Worm (Caenorhabditis elegans): ENCODE results near the gene ZK836.3.

- TF ChIP-seq fkh-10 (GFP tag; optimal IDR thresholded peaks at IDR 0.05) (no peak), ztf-11 (tag; optimal IDR thresholded peaks at IDR 0.05) (no peak), nhr-28 (tag; optimal IDR thresholded peaks at IDR 0.05) (no peak), egl-27 (tag; optimal IDR thresholded peaks at IDR 0.05) (no peak), aly-2 (tag; optimal IDR thresholded peaks at IDR 0.05) (no peak)
These were observed 6.9 kb downstream of the ZK836.3 start for ce11 chrV:12188830-12189229.
